Worm (Caenorhabditis elegans) whole organism, late embryonic: ENCODE results near the gene metl-6.

Source experiments
- F13H6.1 ChIP-seq: sonication (generic microtip); optimal IDR thresholded peaks from 2 replicates; lab custom pipeline; 2016; ENCODE audit warnings: missing genetic modification characterization, missing compliant biosample characterization
- K02D7.2 ChIP-seq: sonication (generic microtip); optimal IDR thresholded peaks from 2 replicates; lab custom pipeline; 2017; ENCODE audit warnings: mild to moderate bottlenecking, missing genetic modification characterization, missing compliant biosample characterization
- K09A11.1 ChIP-seq: sonication (generic microtip); optimal IDR thresholded peaks from 2 replicates; lab custom pipeline; 2017; ENCODE audit warnings: antibody characterized with exemption, mild to moderate bottlenecking, missing genetic modification characterization, missing compliant biosample characterization; ENCODE audit not compliant: insufficient read depth
- T23F11.4 ChIP-seq: fragments of 200-800 bp; sonication (Bioruptor generic); optimal IDR thresholded peaks from 2 replicates; lab custom pipeline; 2018; ENCODE audit warnings: mild to moderate bottlenecking, missing genetic modification characterization, missing compliant biosample characterization
- Y22D7AL.16 ChIP-seq: sonication (generic microtip); optimal IDR thresholded peaks from 2 replicates; lab custom pipeline; 2016; ENCODE audit warnings: missing genetic modification characterization, missing compliant biosample characterization
- ahr-1 ChIP-seq: sonication (generic microtip); optimal IDR thresholded peaks from 2 replicates; lab custom pipeline; 2016; ENCODE audit warnings: missing genetic modification characterization, missing compliant biosample characterization
- ama-1 ChIP-seq: fragments of 150-350 bp; optimal IDR thresholded peaks from 2 replicates; lab custom pipeline; 2014
- ceh-14 ChIP-seq: sonication (generic microtip); optimal IDR thresholded peaks from 2 replicates; lab custom pipeline; 2016; ENCODE audit warnings: missing genotype, missing genetic modification characterization, missing compliant biosample characterization
- ceh-18 ChIP-seq: sonication (generic microtip); optimal IDR thresholded peaks from 2 replicates; lab custom pipeline; 2016; ENCODE audit warnings: missing genetic modification characterization, missing compliant biosample characterization
- ceh-19 ChIP-seq: fragments of 200-800 bp; sonication (Bioruptor generic); optimal IDR thresholded peaks from 2 replicates; lab custom pipeline; 2018; ENCODE audit warnings: mild to moderate bottlenecking, missing genetic modification characterization, missing compliant biosample characterization
- ceh-2 ChIP-seq: sonication (generic microtip); optimal IDR thresholded peaks from 2 replicates; lab custom pipeline; 2016; ENCODE audit warnings: missing genotype, missing genetic modification characterization, missing compliant biosample characterization
- ceh-22 ChIP-seq: sonication (generic microtip); optimal IDR thresholded peaks from 2 replicates; lab custom pipeline; 2017; ENCODE audit warnings: missing biosample characterization, missing genetic modification characterization
- ceh-31 ChIP-seq: sonication (generic microtip); optimal IDR thresholded peaks from 2 replicates; lab custom pipeline; 2016; ENCODE audit warnings: missing genetic modification characterization, missing compliant biosample characterization
- ceh-45 ChIP-seq: fragments of 200-800 bp; sonication (Bioruptor generic); IDR thresholded peaks from 2 replicates; pipeline ENCODE4 v1.3.6; 2022; ENCODE audit warnings: missing genetic modification reagents, missing genetic modification characterization, missing compliant biosample characterization
- ceh-48 ChIP-seq: sonication (generic microtip); optimal IDR thresholded peaks from 2 replicates; lab custom pipeline; 2016; ENCODE audit warnings: missing genetic modification characterization, inconsistent platforms, missing compliant biosample characterization
- ceh-9 ChIP-seq: sonication (generic microtip); optimal IDR thresholded peaks from 2 replicates; lab custom pipeline; 2016; ENCODE audit warnings: mild to moderate bottlenecking, missing genetic modification characterization, inconsistent platforms, missing compliant biosample characterization
- che-1 ChIP-seq: sonication (generic microtip); optimal IDR thresholded peaks from 2 replicates; lab custom pipeline; 2016; ENCODE audit warnings: mild to moderate bottlenecking, missing genetic modification characterization, missing compliant biosample characterization
- elt-2 ChIP-seq: sonication (generic microtip); optimal IDR thresholded peaks from 2 replicates; lab custom pipeline; 2016; ENCODE audit warnings: missing genetic modification reagents, missing genetic modification characterization, missing compliant biosample characterization
- eyg-1 ChIP-seq: sonication (generic microtip); optimal IDR thresholded peaks from 2 replicates; lab custom pipeline; 2016; ENCODE audit warnings: missing genotype, missing genetic modification characterization, missing compliant biosample characterization
- fax-1 ChIP-seq: sonication (generic microtip); optimal IDR thresholded peaks from 2 replicates; lab custom pipeline; 2016; ENCODE audit warnings: missing genotype, missing genetic modification characterization, missing compliant biosample characterization
- fkh-10 ChIP-seq: fragments of 150-350 bp; optimal IDR thresholded peaks from 2 replicates; lab custom pipeline; 2014; ENCODE audit warnings: missing biosample characterization, missing genetic modification reagents, missing genetic modification characterization
- gmeb-2 ChIP-seq: sonication (generic microtip); optimal IDR thresholded peaks from 2 replicates; lab custom pipeline; 2016; ENCODE audit warnings: missing genetic modification characterization, inconsistent platforms, missing compliant biosample characterization
- hlh-13 ChIP-seq: fragments of 200-800 bp; sonication (Bioruptor generic); optimal IDR thresholded peaks from 2 replicates; lab custom pipeline; 2018; ENCODE audit warnings: mild to moderate bottlenecking, missing genetic modification characterization, missing compliant biosample characterization
- hlh-30 ChIP-seq: sonication (generic microtip); optimal IDR thresholded peaks from 2 replicates; lab custom pipeline; 2017; ENCODE audit warnings: antibody characterized with exemption, missing genetic modification characterization, missing compliant biosample characterization; ENCODE audit not compliant: insufficient read depth
- hlh-6 ChIP-seq: sonication (generic microtip); optimal IDR thresholded peaks from 2 replicates; lab custom pipeline; 2016; ENCODE audit warnings: missing genotype, missing genetic modification characterization, missing compliant biosample characterization
- hlh-8 ChIP-seq: sonication (generic microtip); optimal IDR thresholded peaks from 2 replicates; lab custom pipeline; 2016; ENCODE audit warnings: missing genotype, missing genetic modification characterization, missing compliant biosample characterization
- lin-11 ChIP-seq: fragments of 200-800 bp; sonication (Bioruptor generic); optimal IDR thresholded peaks from 2 replicates; lab custom pipeline; 2018; ENCODE audit warnings: mild to moderate bottlenecking, missing genetic modification characterization, missing compliant biosample characterization
- madf-2 ChIP-seq: sonication (generic microtip); optimal IDR thresholded peaks from 2 replicates; lab custom pipeline; 2017; ENCODE audit warnings: missing genetic modification characterization, missing compliant biosample characterization
- mec-3 ChIP-seq: sonication (generic microtip); optimal IDR thresholded peaks from 2 replicates; lab custom pipeline; 2016; ENCODE audit warnings: borderline replicate concordance, missing genetic modification characterization, missing compliant biosample characterization
- odd-2 ChIP-seq: sonication (generic microtip); optimal IDR thresholded peaks from 2 replicates; lab custom pipeline; 2017; ENCODE audit warnings: antibody characterized with exemption, mild to moderate bottlenecking, missing genetic modification characterization, missing compliant biosample characterization
- pag-3 ChIP-seq: sonication (generic microtip); optimal IDR thresholded peaks from 2 replicates; lab custom pipeline; 2016; ENCODE audit warnings: missing compliant biosample characterization, missing genetic modification characterization, borderline replicate concordance
- pat-9 ChIP-seq: fragments of 200-800 bp; sonication (Bioruptor generic); optimal IDR thresholded peaks from 2 replicates; lab custom pipeline; 2018; ENCODE audit warnings: mild to moderate bottlenecking, missing genetic modification characterization, moderate library complexity, missing compliant biosample characterization
- pax-1 ChIP-seq: fragments of 150-350 bp; optimal IDR thresholded peaks from 2 replicates; lab custom pipeline; 2014; ENCODE audit warnings: missing biosample characterization, missing genetic modification characterization
- pha-4 ChIP-seq: fragments of 150-350 bp; optimal IDR thresholded peaks from 2 replicates; lab custom pipeline; 2018; ENCODE audit warnings: missing biosample characterization, missing genetic modification reagents, missing genetic modification characterization
- pqm-1 ChIP-seq: sonication (generic microtip); optimal IDR thresholded peaks from 2 replicates; lab custom pipeline; 2016; ENCODE audit warnings: missing genetic modification characterization, missing compliant biosample characterization
- rnt-1 ChIP-seq: sonication (generic microtip); optimal IDR thresholded peaks from 2 replicates; lab custom pipeline; 2016; ENCODE audit warnings: missing genetic modification characterization, missing compliant biosample characterization
- sox-4 ChIP-seq: sonication (generic microtip); optimal IDR thresholded peaks from 2 replicates; lab custom pipeline; 2017; ENCODE audit warnings: mild to moderate bottlenecking, missing genetic modification characterization, inconsistent platforms, missing compliant biosample characterization
- syd-9 ChIP-seq: sonication (generic microtip); optimal IDR thresholded peaks from 2 replicates; lab custom pipeline; 2016; ENCODE audit warnings: mild to moderate bottlenecking, missing genetic modification characterization, moderate library complexity, missing compliant biosample characterization
- tbx-2 ChIP-seq: sonication (generic microtip); optimal IDR thresholded peaks from 2 replicates; lab custom pipeline; 2016; ENCODE audit warnings: missing genetic modification characterization, missing compliant biosample characterization
- ttx-3 ChIP-seq: sonication (generic microtip); optimal IDR thresholded peaks from 2 replicates; lab custom pipeline; 2016; ENCODE audit warnings: missing genetic modification reagents, missing genetic modification characterization, missing compliant biosample characterization
- unc-86 ChIP-seq: sonication (generic microtip); optimal IDR thresholded peaks from 2 replicates; lab custom pipeline; 2016; ENCODE audit warnings: missing genetic modification characterization, missing compliant biosample characterization
- zip-5 ChIP-seq: sonication (generic microtip); optimal IDR thresholded peaks from 2 replicates; lab custom pipeline; 2016; ENCODE audit warnings: missing genetic modification characterization, missing compliant biosample characterization
- ztf-16 ChIP-seq: sonication (generic microtip); optimal IDR thresholded peaks from 2 replicates; lab custom pipeline; 2017; ENCODE audit warnings: missing genetic modification characterization, missing compliant biosample characterization

The metl-6 gene

DNA sequence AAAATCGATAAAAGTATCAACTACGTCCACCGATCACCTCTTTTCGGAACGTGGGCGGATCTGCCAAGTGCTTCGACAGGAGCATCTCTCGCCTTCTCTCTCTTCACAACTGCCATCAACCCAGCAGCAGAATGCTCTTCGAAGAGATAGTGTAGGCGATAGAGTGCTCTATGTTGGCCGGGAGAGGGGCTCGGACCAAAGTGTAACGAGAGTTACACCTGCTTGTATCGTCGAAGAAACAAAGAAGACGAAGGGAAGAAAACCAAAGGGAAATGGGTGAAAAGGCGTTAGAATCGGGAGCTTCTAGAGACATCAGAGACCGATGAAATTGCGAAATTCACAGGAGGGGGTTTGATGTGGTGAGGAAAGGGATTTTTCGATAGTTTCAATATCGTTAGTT lies 6.7 kb downstream of the metl-6 start (continued):
- TF ChIP-seq K02D7.2 (no peak), tbx-2 (tag; lab: Kevin White, UChicago) (peak; percentile 21), ztf-16 (tag; lab: Kevin White, UChicago) (no peak), rnt-1 (tag; lab: Kevin White, UChicago) (peak; percentile 63), eyg-1 (tag; lab: Kevin White, UChicago) (no peak), ceh-2 (no peak), hlh-6 (no peak), elt-2 (tag; lab: Kevin White, UChicago) (no peak), ceh-19 (GFP tag; lab: Kevin White, UChicago) (no peak), K09A11.1 (tag; lab: Kevin White, UChicago) (no peak)

DNA sequence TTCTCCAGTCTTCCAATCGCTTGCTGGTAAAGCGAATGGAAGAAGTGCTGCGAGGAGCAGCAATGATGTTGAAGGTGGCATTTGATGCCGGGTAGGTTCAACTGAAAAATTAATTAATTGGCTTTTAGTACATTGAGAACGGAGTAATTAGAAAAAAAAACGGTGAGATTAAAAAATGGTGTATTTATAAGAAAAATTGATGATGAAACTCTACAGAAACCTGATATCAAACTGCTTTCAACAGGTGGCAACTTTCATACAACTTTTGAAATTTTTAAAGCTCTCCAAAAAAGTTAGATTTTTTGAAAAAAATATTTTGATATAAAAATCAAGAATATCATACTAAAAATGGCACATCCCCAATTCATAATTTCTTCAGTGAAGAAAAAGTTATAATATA lies 7.5 kb downstream of the metl-6 start, which contains the start of gene pat-3:
TSS of gene pat-3 (minus strand) at position 101 of the 400 bp plus-strand sequence.
- TF ChIP-seq madf-2 (no peak), elt-2 (tag; lab: Kevin White, UChicago) (no peak), eyg-1 (tag; lab: Kevin White, UChicago) (no peak), che-1 (tag; lab: Kevin White, UChicago) (no peak), fax-1 (tag; lab: Kevin White, UChicago) (no peak), ttx-3 (tag; lab: Kevin White, UChicago) (no peak), Y22D7AL.16 (no peak), pqm-1 (tag; lab: Kevin White, UChicago) (no peak), ceh-22 (tag; lab: Kevin White, UChicago) (no peak), hlh-6 (no peak), K02D7.2 (no peak), ama-1 (lab: Kevin White, UChicago) (no peak), ceh-18 (tag; lab: Kevin White, UChicago) (no peak), pax-1 (no peak), sox-4 (no peak), hlh-8 (tag; lab: Kevin White, UChicago) (no peak)

DNA sequence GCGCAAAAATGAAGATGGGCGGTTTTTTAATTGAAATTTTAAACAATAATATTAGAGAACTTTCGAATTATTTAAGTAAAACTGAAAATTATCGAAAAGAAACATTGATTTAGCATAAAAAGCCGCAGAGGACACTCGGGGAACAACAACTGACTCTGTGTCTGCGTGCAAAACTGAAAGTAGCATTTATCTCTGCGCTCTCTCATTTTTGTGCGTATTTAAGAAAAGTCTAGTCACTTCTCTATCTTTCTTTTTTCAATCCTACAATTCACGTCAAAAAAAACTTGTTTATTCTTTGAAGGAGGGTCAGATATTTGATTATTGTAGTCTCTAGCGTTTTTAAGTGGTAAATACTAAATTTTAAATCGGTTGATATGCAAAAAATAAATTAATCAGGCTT lies 13.3 kb downstream of the metl-6 start:
- TF ChIP-seq ahr-1 (tag; lab: Kevin White, UChicago) (no peak), hlh-13 (no peak), ceh-45 (GFP tag; lab: Robert Waterston, UW) (no peak), Y22D7AL.16 (no peak), ceh-14 (tag; lab: Kevin White, UChicago) (no peak), T23F11.4 (GFP tag; lab: Kevin White, UChicago) (no peak), F13H6.1 (tag; lab: Kevin White, UChicago) (no peak), syd-9 (tag; lab: Kevin White, UChicago) (no peak), pag-3 (no peak), hlh-30 (tag; lab: Kevin White, UChicago) (no peak), pha-4 (tag; lab: Kevin White, UChicago) (no peak), ceh-19 (GFP tag; lab: Kevin White, UChicago) (no peak), pat-9 (tag; lab: Kevin White, UChicago) (no peak), hlh-6 (no peak), fkh-10 (GFP tag; lab: Kevin White, UChicago) (no peak), mec-3 (tag; lab: Kevin White, UChicago) (no peak), ceh-22 (tag; lab: Kevin White, UChicago) (no peak), elt-2 (tag; lab: Kevin White, UChicago) (no peak)

DNA sequence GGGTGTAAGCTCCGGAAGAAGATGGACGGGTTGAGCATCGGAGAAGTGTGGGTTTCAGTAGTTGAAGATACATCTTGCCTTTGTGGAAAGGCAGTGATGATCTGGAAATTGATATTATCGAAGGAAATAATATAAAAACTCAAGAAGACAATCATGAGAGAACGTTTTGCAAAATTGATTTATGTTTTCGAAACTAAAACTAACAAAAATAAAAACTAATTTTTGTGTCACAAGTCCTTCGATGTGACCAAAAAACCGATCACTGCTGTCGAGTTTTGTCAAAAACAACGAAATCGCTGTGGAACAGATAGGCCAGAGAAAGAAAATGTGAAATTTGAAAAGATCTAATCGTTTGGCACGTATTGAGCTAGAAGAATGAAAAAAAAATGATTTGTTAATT lies 13.9 kb downstream of the metl-6 start, which contains the start of gene mmcm-1:
TSS of gene mmcm-1 (minus strand) at position 101 of the 400 bp plus-strand sequence.
- TF ChIP-seq unc-86 (tag; lab: Kevin White, UChicago) = no peak
- TF ChIP-seq ceh-31 = no peak
- no peak for TF ChIP-seq ceh-48
- TF ChIP-seq K09A11.1 (tag; lab: Kevin White, UChicago) = no peak
- TF ChIP-seq lin-11 (tag; lab: Kevin White, UChicago) = no peak
- TF ChIP-seq odd-2 = no peak
- TF ChIP-seq ceh-9 (tag; lab: Kevin White, UChicago) = no peak
- no peak for TF ChIP-seq pqm-1 (tag; lab: Kevin White, UChicago)
- TF ChIP-seq zip-5 (tag; lab: Kevin White, UChicago) = no peak
- no peak for TF ChIP-seq gmeb-2 (tag; lab: Kevin White, UChicago)
